Fruit fly (Drosophila melanogaster): ENCODE results near the gene Lar.

dm6 chr2L:19628002-19628401 lies 41.6 kb downstream of the Lar start:
- TF ChIP-seq cnc (optimal IDR thresholded peaks at IDR 0.05) (no peak), toe (GFP tag; optimal IDR thresholded peaks at IDR 0.05) (no peak), CG12768 (GFP tag; optimal IDR thresholded peaks at IDR 0.05) (no peak), CG14711 (tag; optimal IDR thresholded peaks at IDR 0.05) (no peak)

All from whole organism, adult.